Worm (Caenorhabditis elegans): Measurements from ENCODE around the gene pmpl-1.

Gene pmpl-1

DNA sequence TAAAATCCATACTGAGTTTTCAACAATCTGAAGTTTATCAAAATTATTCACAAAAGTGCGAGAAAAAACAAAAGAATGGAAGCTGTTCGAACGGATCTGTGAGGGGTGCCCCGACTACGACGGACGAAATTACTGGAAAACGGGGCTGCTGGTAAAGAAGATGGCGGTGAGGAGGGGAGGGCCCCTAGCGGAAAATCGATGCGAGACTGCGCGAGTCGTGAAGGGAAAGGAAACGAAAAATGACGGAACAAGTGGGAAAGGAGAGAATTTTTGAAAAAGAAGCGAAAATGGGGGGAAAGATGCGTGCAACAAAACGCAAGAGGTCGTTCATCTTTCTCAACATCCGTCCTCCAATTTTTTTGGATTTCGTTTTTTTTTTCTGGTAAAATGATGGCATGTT, 14.9 kb downstream of the pmpl-1 start:
- TF ChIP-seq B0019.2 (GFP tag; conservative IDR thresholded peaks at IDR 0.05) (no peak), ama-1 (optimal IDR thresholded peaks at IDR 0.05) (no peak), ama-1 (GFP tag; optimal IDR thresholded peaks at IDR 0.05) (no peak), nfya-1 (tag; optimal IDR thresholded peaks at IDR 0.05; ENCODE audit: borderline replicate concordance, insufficient read depth) (no peak), aptf-2 (GFP tag; conservative IDR thresholded peaks at IDR 0.05) (no peak), nhr-90 (tag; optimal IDR thresholded peaks at IDR 0.05) (no peak), nfyb-1 (GFP tag; IDR thresholded peaks at IDR 0.05) (0 out of 2 replicates have a peak, but pooled peaks have one; percentile 35), F49E8.2 (tag; optimal IDR thresholded peaks at IDR 0.05; ENCODE audit: insufficient read depth) (no peak), lin-26 (GFP tag; IDR thresholded peaks at IDR 0.05) (no peak), zfh-2 (GFP tag; conservative IDR thresholded peaks at IDR 0.05) (peak; percentile 74)

DNA sequence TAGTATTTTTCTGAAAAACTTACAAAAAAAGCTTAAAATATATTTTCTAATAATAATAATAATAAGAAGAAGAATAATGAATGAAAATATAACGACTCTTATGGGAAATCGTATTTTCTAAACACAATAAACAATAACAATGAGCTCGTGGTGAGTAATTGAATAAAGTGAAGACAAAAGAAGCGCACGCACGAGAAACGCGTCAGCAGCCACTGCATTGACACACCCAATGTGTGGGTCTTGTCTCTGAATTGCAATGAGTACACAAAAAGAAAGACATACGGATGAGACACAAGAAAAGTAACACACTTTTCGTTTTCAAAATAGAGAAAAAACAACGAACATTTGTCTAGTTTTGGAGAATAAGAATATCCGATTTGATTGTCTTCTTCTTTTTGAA, 15.5 kb downstream of the pmpl-1 start, which contains the start of gene F35A5.8:
Gene F35A5.8 (minus strand): TSS at position 151 of the 400 bp plus-strand sequence.
- TF ChIP-seq dox-1 (GFP tag; IDR thresholded peaks at IDR 0.05) (0 out of 2 replicates have a peak, but pooled peaks have one; percentile 39), mcd-1 (GFP tag; IDR thresholded peaks at IDR 0.05) (peak; percentile 48), hmg-20 (GFP tag; IDR thresholded peaks at IDR 0.05) (no peak), pbrm-1 (GFP tag; IDR thresholded peaks at IDR 0.05) (0 out of 2 replicates have a peak, but pooled peaks have one; percentile 19), ztf-18 (tag; optimal IDR thresholded peaks at IDR 0.05) (peak; percentile 94), lin-40 (tag; optimal IDR thresholded peaks at IDR 0.05) (no peak), xnd-1 (tag; optimal IDR thresholded peaks at IDR 0.05) (no peak), hmg-1.2 (GFP tag; IDR thresholded peaks at IDR 0.05) (peak; percentile 32), snpc-1.3 (tag; optimal IDR thresholded peaks at IDR 0.05; ENCODE audit: insufficient read depth) (no peak), nhr-80 (tag; optimal IDR thresholded peaks at IDR 0.05) (peak; percentile 54), gei-17 (GFP tag; optimal IDR thresholded peaks at IDR 0.05) (no peak), rec-8 (tag; optimal IDR thresholded peaks at IDR 0.05) (no peak), zim-3 (tag; optimal IDR thresholded peaks at IDR 0.05) (no peak), lag-1 (GFP tag; IDR thresholded peaks at IDR 0.05) (no peak), lin-54 (GFP tag; optimal IDR thresholded peaks at IDR 0.05) (peak; percentile 37), K12H6.12 (tag; optimal IDR thresholded peaks at IDR 0.05) (peak; percentile 16), Y67H2A.10 (GFP tag; conservative IDR thresholded peaks at IDR 0.05) (no peak), lin-35 (GFP tag; optimal IDR thresholded peaks at IDR 0.05) (peak in 1 of 3 experiments; percentile 70), egl-44 (GFP tag; IDR thresholded peaks at IDR 0.05) (no peak), snpc-4 (GFP tag; optimal IDR thresholded peaks at IDR 0.05) (no peak), snpc-4 (tag; optimal IDR thresholded peaks at IDR 0.05) (peak in 2 of 4 experiments; percentile 44 to 53), egrh-3 (GFP tag; IDR thresholded peaks at IDR 0.05) (no peak), Y56A3A.18 (GFP tag; IDR thresholded peaks at IDR 0.05) (0 out of 2 replicates have a peak, but pooled peaks have one; percentile 12), lin-26 (GFP tag; IDR thresholded peaks at IDR 0.05) (no peak), rcor-1 (GFP tag; IDR thresholded peaks at IDR 0.05) (0 out of 2 replicates have a peak, but pooled peaks have one; percentile 11), ceh-27 (GFP tag; optimal IDR thresholded peaks at IDR 0.05) (peak; percentile 7), unc-130 (GFP tag; optimal IDR thresholded peaks at IDR 0.05) (no peak), ceh-40 (GFP tag; IDR thresholded peaks at IDR 0.05) (no peak), sdz-38 (tag; optimal IDR thresholded peaks at IDR 0.05) (no peak), Y53G8AR.9 (GFP tag; conservative IDR thresholded peaks at IDR 0.05) (0 out of 2 replicates have a peak, but pooled peaks have one; percentile 36), tbp1 (GFP tag; optimal IDR thresholded peaks at IDR 0.05) (peak; percentile 30), madf-10 (tag; optimal IDR thresholded peaks at IDR 0.05) (no peak)

Data from whole organism, young adult.